Worm (Caenorhabditis elegans) whole organism, late embryonic: Measurements from ENCODE around the gene Y40B10A.9.

Experiments
- C08G9.2 ChIP-seq: sonication (generic microtip); optimal IDR thresholded peaks from 2 replicates; lab custom pipeline; 2016; ENCODE audit warnings: mild to moderate bottlenecking, missing genetic modification characterization, moderate library complexity, missing compliant biosample characterization
- C38D4.7 ChIP-seq: fragments of 200-800 bp; sonication (Bioruptor generic); optimal IDR thresholded peaks from 2 replicates; lab custom pipeline; 2018; ENCODE audit warnings: mild to moderate bottlenecking, missing genetic modification characterization, moderate library complexity, missing compliant biosample characterization
- T23F11.4 ChIP-seq: fragments of 200-800 bp; sonication (Bioruptor generic); optimal IDR thresholded peaks from 2 replicates; lab custom pipeline; 2018; ENCODE audit warnings: mild to moderate bottlenecking, missing genetic modification characterization, missing compliant biosample characterization
- ceh-14 ChIP-seq: sonication (generic microtip); optimal IDR thresholded peaks from 2 replicates; lab custom pipeline; 2016; ENCODE audit warnings: missing genotype, missing genetic modification characterization, missing compliant biosample characterization
- ceh-18 ChIP-seq: sonication (generic microtip); optimal IDR thresholded peaks from 2 replicates; lab custom pipeline; 2016; ENCODE audit warnings: missing genetic modification characterization, missing compliant biosample characterization
- ceh-19 ChIP-seq: fragments of 200-800 bp; sonication (Bioruptor generic); optimal IDR thresholded peaks from 2 replicates; lab custom pipeline; 2018; ENCODE audit warnings: mild to moderate bottlenecking, missing genetic modification characterization, missing compliant biosample characterization
- ceh-22 ChIP-seq: sonication (generic microtip); optimal IDR thresholded peaks from 2 replicates; lab custom pipeline; 2017; ENCODE audit warnings: missing biosample characterization, missing genetic modification characterization
- ceh-24 ChIP-seq: sonication (generic microtip); optimal IDR thresholded peaks from 2 replicates; lab custom pipeline; 2016; ENCODE audit warnings: mild to moderate bottlenecking, missing genetic modification characterization, missing compliant biosample characterization
- ceh-30 ChIP-seq: fragments of 150-350 bp; optimal IDR thresholded peaks from 2 replicates; lab custom pipeline; 2014; ENCODE audit warnings: missing biosample characterization, missing genetic modification characterization
- ceh-45 ChIP-seq: fragments of 200-800 bp; sonication (Bioruptor generic); IDR thresholded peaks from 2 replicates; pipeline ENCODE4 v1.3.6; 2022; ENCODE audit warnings: missing genetic modification reagents, missing genetic modification characterization, missing compliant biosample characterization
- ceh-48 ChIP-seq: sonication (generic microtip); optimal IDR thresholded peaks from 2 replicates; lab custom pipeline; 2016; ENCODE audit warnings: missing genetic modification characterization, inconsistent platforms, missing compliant biosample characterization
- ceh-6 ChIP-seq: fragments of 200-800 bp; sonication (Bioruptor generic); optimal IDR thresholded peaks from 2 replicates; lab custom pipeline; 2018; ENCODE audit warnings: mild to moderate bottlenecking, missing genetic modification characterization, missing compliant biosample characterization
- ceh-9 ChIP-seq: sonication (generic microtip); optimal IDR thresholded peaks from 2 replicates; lab custom pipeline; 2016; ENCODE audit warnings: mild to moderate bottlenecking, missing genetic modification characterization, inconsistent platforms, missing compliant biosample characterization
- che-1 ChIP-seq: sonication (generic microtip); optimal IDR thresholded peaks from 2 replicates; lab custom pipeline; 2016; ENCODE audit warnings: mild to moderate bottlenecking, missing genetic modification characterization, missing compliant biosample characterization
- ets-4 ChIP-seq: sonication (generic microtip); optimal IDR thresholded peaks from 2 replicates; lab custom pipeline; 2016; ENCODE audit warnings: missing genetic modification characterization, missing compliant biosample characterization
- fax-1 ChIP-seq: sonication (generic microtip); optimal IDR thresholded peaks from 2 replicates; lab custom pipeline; 2016; ENCODE audit warnings: missing genotype, missing genetic modification characterization, missing compliant biosample characterization
- fkh-10 ChIP-seq: fragments of 150-350 bp; optimal IDR thresholded peaks from 2 replicates; lab custom pipeline; 2014; ENCODE audit warnings: missing biosample characterization, missing genetic modification reagents, missing genetic modification characterization
- fkh-6 ChIP-seq: sonication (generic microtip); optimal IDR thresholded peaks from 2 replicates; lab custom pipeline; 2016; ENCODE audit warnings: missing genetic modification characterization, missing compliant biosample characterization
- hlh-15 ChIP-seq: sonication (generic microtip); optimal IDR thresholded peaks from 2 replicates; lab custom pipeline; 2016; ENCODE audit warnings: missing genetic modification characterization, missing compliant biosample characterization
- hlh-8 ChIP-seq: sonication (generic microtip); optimal IDR thresholded peaks from 2 replicates; lab custom pipeline; 2016; ENCODE audit warnings: missing genotype, missing genetic modification characterization, missing compliant biosample characterization
- madf-2 ChIP-seq: sonication (generic microtip); optimal IDR thresholded peaks from 2 replicates; lab custom pipeline; 2017; ENCODE audit warnings: missing genetic modification characterization, missing compliant biosample characterization
- mec-3 ChIP-seq: sonication (generic microtip); optimal IDR thresholded peaks from 2 replicates; lab custom pipeline; 2016; ENCODE audit warnings: borderline replicate concordance, missing genetic modification characterization, missing compliant biosample characterization
- nhr-232 ChIP-seq: sonication (generic microtip); optimal IDR thresholded peaks from 2 replicates; lab custom pipeline; 2016; ENCODE audit warnings: missing genetic modification characterization, missing compliant biosample characterization
- npax-4 ChIP-seq: sonication (generic microtip); optimal IDR thresholded peaks from 2 replicates; lab custom pipeline; 2016; ENCODE audit warnings: missing genetic modification characterization, missing compliant biosample characterization
- pag-3 ChIP-seq: sonication (generic microtip); optimal IDR thresholded peaks from 2 replicates; lab custom pipeline; 2016; ENCODE audit warnings: missing compliant biosample characterization, missing genetic modification characterization, borderline replicate concordance
- pat-9 ChIP-seq: fragments of 200-800 bp; sonication (Bioruptor generic); optimal IDR thresholded peaks from 2 replicates; lab custom pipeline; 2018; ENCODE audit warnings: mild to moderate bottlenecking, missing genetic modification characterization, moderate library complexity, missing compliant biosample characterization
- pax-1 ChIP-seq: fragments of 150-350 bp; optimal IDR thresholded peaks from 2 replicates; lab custom pipeline; 2014; ENCODE audit warnings: missing biosample characterization, missing genetic modification characterization
- pqm-1 ChIP-seq: sonication (generic microtip); optimal IDR thresholded peaks from 2 replicates; lab custom pipeline; 2016; ENCODE audit warnings: missing genetic modification characterization, missing compliant biosample characterization
- pros-1 ChIP-seq: fragments of 150-350 bp; optimal IDR thresholded peaks from 2 replicates; lab custom pipeline; 2014; ENCODE audit warnings: missing biosample characterization, missing genetic modification reagents, missing genetic modification characterization
- rnt-1 ChIP-seq: sonication (generic microtip); optimal IDR thresholded peaks from 2 replicates; lab custom pipeline; 2016; ENCODE audit warnings: missing genetic modification characterization, missing compliant biosample characterization
- tbx-2 ChIP-seq: sonication (generic microtip); optimal IDR thresholded peaks from 2 replicates; lab custom pipeline; 2016; ENCODE audit warnings: missing genetic modification characterization, missing compliant biosample characterization
- tbx-7 ChIP-seq: sonication (generic microtip); optimal IDR thresholded peaks from 2 replicates; lab custom pipeline; 2016; ENCODE audit warnings: missing genotype, missing genetic modification characterization, missing compliant biosample characterization
- ttx-3 ChIP-seq: sonication (generic microtip); optimal IDR thresholded peaks from 2 replicates; lab custom pipeline; 2016; ENCODE audit warnings: missing genetic modification reagents, missing genetic modification characterization, missing compliant biosample characterization
- unc-3 ChIP-seq, 2 experiments: fragments of 200-800 bp in 1 of 2; sonication (Bioruptor generic) in 1 of 2; sonication (generic microtip) in 1 of 2; conservative IDR thresholded peaks in 1 of 2; optimal IDR thresholded peaks in 1 of 2; 2 replicates each; pipeline versions ENCODE4 v1.3.6 to Lab custom; 2016 to 2022; ENCODE audit warnings: missing compliant biosample characterization in 2 of 2, missing genetic modification characterization in 2 of 2, missing genetic modification reagents in 1 of 2
- unc-42 ChIP-seq: sonication (generic microtip); optimal IDR thresholded peaks from 2 replicates; lab custom pipeline; 2016; ENCODE audit warnings: missing genotype, missing genetic modification characterization, missing compliant biosample characterization
- unc-55 ChIP-seq: sonication (generic microtip); optimal IDR thresholded peaks from 2 replicates; lab custom pipeline; 2017; ENCODE audit warnings: missing biosample characterization, missing genetic modification reagents, missing genetic modification characterization
- unc-86 ChIP-seq: sonication (generic microtip); optimal IDR thresholded peaks from 2 replicates; lab custom pipeline; 2016; ENCODE audit warnings: missing genetic modification characterization, missing compliant biosample characterization
- ztf-16 ChIP-seq: sonication (generic microtip); optimal IDR thresholded peaks from 2 replicates; lab custom pipeline; 2017; ENCODE audit warnings: missing genetic modification characterization, missing compliant biosample characterization

Y40B10A.9 gene

ce11 chrV:2055765-2056504 is 16.8 kb downstream of the Y40B10A.9 start:
- no peak for TF ChIP-seq ceh-45 (GFP tag; lab: Robert Waterston, UW)
- no peak for TF ChIP-seq npax-4
- no peak for TF ChIP-seq C08G9.2
- TF ChIP-seq unc-55 (GFP tag; lab: Kevin White, UChicago): no peak
- TF ChIP-seq tbx-2 (tag; lab: Kevin White, UChicago): no peak
- no peak for TF ChIP-seq unc-86
- TF ChIP-seq pag-3: no peak
- no peak for TF ChIP-seq fkh-6 (tag; lab: Kevin White, UChicago)

- TF ChIP-seq pqm-1 (tag; lab: Kevin White, UChicago): no peak
- no peak for TF ChIP-seq mec-3 (tag; lab: Kevin White, UChicago)
- TF ChIP-seq unc-86: no peak
- no peak for TF ChIP-seq pros-1 (tag; lab: Kevin White, UChicago)
- TF ChIP-seq pax-1 (tag; lab: Kevin White, UChicago): no peak
- TF ChIP-seq madf-2 (tag; lab: Kevin White, UChicago): no peak
- TF ChIP-seq fax-1 (tag; lab: Kevin White, UChicago): no peak
- no peak for TF ChIP-seq pag-3
- TF ChIP-seq ceh-30 (tag; lab: Kevin White, UChicago): no peak
- TF ChIP-seq ets-4 (tag; lab: Kevin White, UChicago): no peak
- no peak for TF ChIP-seq ceh-19 (GFP tag; lab: Kevin White, UChicago)
- no peak for TF ChIP-seq unc-3 (GFP tag; conservative IDR thresholded peaks at IDR 0.05; lab: Robert Waterston, UW)
- TF ChIP-seq unc-3 (tag; optimal IDR thresholded peaks at IDR 0.05; lab: Kevin White, UChicago): no peak
- no peak for TF ChIP-seq C38D4.7
- TF ChIP-seq che-1 (tag; lab: Kevin White, UChicago): no peak
- TF ChIP-seq unc-42 (tag; lab: Kevin White, UChicago): no peak
- no peak for TF ChIP-seq ceh-9
- TF ChIP-seq ceh-45 (GFP tag; lab: Robert Waterston, UW): no peak
- no peak for TF ChIP-seq fkh-10 (GFP tag; lab: Kevin White, UChicago)
- TF ChIP-seq ztf-16 (tag; lab: Kevin White, UChicago): no peak
- TF ChIP-seq, all 69 proteins: peak for 0
Observed at ce11 chrV:2054254-2054653, 18.5 kb downstream of the Y40B10A.9 start.

- TF ChIP-seq ceh-24 (no peak), tbx-7 (tag; lab: Kevin White, UChicago) (no peak), ceh-22 (tag; lab: Kevin White, UChicago) (no peak), pax-1 (tag; lab: Kevin White, UChicago) (no peak), ceh-9 (no peak), ceh-14 (tag; lab: Kevin White, UChicago) (no peak), fax-1 (tag; lab: Kevin White, UChicago) (no peak), pat-9 (tag; lab: Kevin White, UChicago) (no peak), unc-42 (tag; lab: Kevin White, UChicago) (no peak), hlh-8 (tag; lab: Kevin White, UChicago) (no peak), C08G9.2 (no peak), ceh-30 (tag; lab: Kevin White, UChicago) (no peak), ceh-18 (tag; lab: Kevin White, UChicago) (no peak), pqm-1 (tag; lab: Kevin White, UChicago) (no peak), ttx-3 (tag; lab: Kevin White, UChicago) (no peak), hlh-15 (tag; lab: Kevin White, UChicago) (no peak), T23F11.4 (GFP tag; lab: Kevin White, UChicago) (no peak)
Observed at ce11 chrV:2053509-2053908, 19.2 kb downstream of the Y40B10A.9 start, which contains the start of gene comt-5. TSS of gene comt-5 (minus strand) at chrV:2053609.

ce11 chrV:2051507-2051906 is 21.2 kb downstream of the Y40B10A.9 start, which contains the start of gene Y40B10A.11:
TSS of gene Y40B10A.11 (minus strand) at chrV:2051607.
- TF ChIP-seq ceh-48: no peak
- TF ChIP-seq ztf-16 (tag; lab: Kevin White, UChicago): no peak
- TF ChIP-seq rnt-1 (tag; lab: Kevin White, UChicago): no peak
- TF ChIP-seq ttx-3 (tag; lab: Kevin White, UChicago): no peak
- TF ChIP-seq ceh-24: no peak
- TF ChIP-seq unc-86: no peak
- TF ChIP-seq ceh-6 (GFP tag; lab: Kevin White, UChicago): no peak
- no peak for TF ChIP-seq nhr-232
